Worm (Caenorhabditis elegans): ENCODE results near the gene Y53G8AR.5.

The Y53G8AR.5 gene

DNA sequence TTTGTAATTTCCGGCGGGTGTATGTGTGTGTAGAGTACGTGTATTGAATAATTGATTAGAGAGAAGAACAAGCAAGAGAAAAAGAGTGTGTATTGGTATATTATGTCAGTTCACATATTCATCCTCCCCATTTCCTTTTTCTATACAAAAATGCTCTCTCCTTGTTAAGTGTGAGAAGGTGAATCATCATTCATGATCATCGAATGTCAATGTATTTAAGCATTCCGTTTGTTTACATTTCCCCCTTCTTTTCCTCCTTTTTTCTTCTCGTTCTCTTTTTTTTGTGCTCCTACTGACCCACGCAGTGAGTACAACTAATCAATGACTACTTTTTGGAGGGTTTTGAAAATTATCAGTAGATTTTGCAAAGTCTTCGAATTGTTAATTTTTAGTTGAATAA lies 46.2 kb downstream of the Y53G8AR.5 start:
- TF ChIP-seq unc-62 (GFP tag; optimal IDR thresholded peaks at IDR 0.05 in 1 of 2) (no peak), unc-62 (tag; optimal IDR thresholded peaks at IDR 0.05) (no peak), ceh-32 (tag; optimal IDR thresholded peaks at IDR 0.05; ENCODE audit: poor library complexity) (no peak), ctbp-1 (GFP tag; IDR thresholded peaks at IDR 0.05) (no peak), mes-2 (tag; optimal IDR thresholded peaks at IDR 0.05; ENCODE audit: poor library complexity, severe bottlenecking) (peak; percentile 31), tag-97 (GFP tag; IDR thresholded peaks at IDR 0.05) (no peak), fos-1 (tag; optimal IDR thresholded peaks at IDR 0.05) (no peak), Y105C5A.15 (GFP tag; IDR thresholded peaks at IDR 0.05) (no peak), nhr-76 (tag; optimal IDR thresholded peaks at IDR 0.05) (no peak), egl-43 (GFP tag; IDR thresholded peaks at IDR 0.05) (no peak), sdz-12 (GFP tag; optimal IDR thresholded peaks at IDR 0.05) (no peak), pha-4 (GFP tag; IDR thresholded peaks at IDR 0.05) (no peak), pha-4 (tag; optimal IDR thresholded peaks at IDR 0.05) (peak; percentile 94), ceh-82 (tag; optimal IDR thresholded peaks at IDR 0.05) (no peak), daf-16 (GFP tag; optimal IDR thresholded peaks at IDR 0.05) (no peak), daf-16 (tag; optimal IDR thresholded peaks at IDR 0.05) (peak; percentile 41), nhr-28 (tag; optimal IDR thresholded peaks at IDR 0.05) (no peak), hlh-30 (tag; optimal IDR thresholded peaks at IDR 0.05; ENCODE audit: insufficient read depth) (no peak), zip-2 (tag; optimal IDR thresholded peaks at IDR 0.05) (no peak), set-16 (GFP tag; IDR thresholded peaks at IDR 0.05) (no peak), T20F7.1 (GFP tag; optimal IDR thresholded peaks at IDR 0.05) (no peak), tra-1 (GFP tag; IDR thresholded peaks at IDR 0.05) (no peak), zfp-3 (GFP tag; conservative IDR thresholded peaks at IDR 0.05) (no peak), dmd-6 (GFP tag; IDR thresholded peaks at IDR 0.05) (no peak), lin-15B (tag; optimal IDR thresholded peaks at IDR 0.05) (no peak), mep-1 (tag; optimal IDR thresholded peaks at IDR 0.05) (peak; percentile 18), ceh-20 (GFP tag; IDR thresholded peaks at IDR 0.05) (no peak), zip-11 (GFP tag; IDR thresholded peaks at IDR 0.05) (no peak), dpl-1 (GFP tag; optimal IDR thresholded peaks at IDR 0.05) (no peak), Y48G9A.11 (GFP tag; IDR thresholded peaks at IDR 0.05) (no peak), nhr-6 (tag; optimal IDR thresholded peaks at IDR 0.05) (peak; percentile 28), pqm-1 (tag; optimal IDR thresholded peaks at IDR 0.05) (peak; percentile 79), aha-1 (tag) (peak; percentile 89)

ce11 chrIII:3344573-3344972 lies 47.3 kb downstream of the Y53G8AR.5 start, which contains the start of gene gei-1:
gei-1 (plus strand) TSS chrIII:3344873.
- TF ChIP-seq lin-15B (tag; optimal IDR thresholded peaks at IDR 0.05) (no peak), pqm-1 (tag; optimal IDR thresholded peaks at IDR 0.05) (no peak), aha-1 (tag) (no peak), zfp-3 (GFP tag; conservative IDR thresholded peaks at IDR 0.05) (no peak), nhr-48 (tag; optimal IDR thresholded peaks at IDR 0.05) (no peak), jun-1 (tag; optimal IDR thresholded peaks at IDR 0.05) (no peak), fkh-10 (GFP tag; optimal IDR thresholded peaks at IDR 0.05) (no peak), daf-8 (GFP tag; IDR thresholded peaks at IDR 0.05) (no peak)

- TF ChIP-seq egl-43 (GFP tag; IDR thresholded peaks at IDR 0.05), result no peak
- TF ChIP-seq daf-12 (tag; optimal IDR thresholded peaks at IDR 0.05), result no peak
- TF ChIP-seq hif-1 (tag; optimal IDR thresholded peaks at IDR 0.05), result no peak
- TF ChIP-seq ZK337.2 (GFP tag; IDR thresholded peaks at IDR 0.05), result no peak
- TF ChIP-seq arid-1 (GFP tag; conservative IDR thresholded peaks at IDR 0.05), result no peak
- TF ChIP-seq dpl-1 (GFP tag; optimal IDR thresholded peaks at IDR 0.05), result no peak
- no peak for TF ChIP-seq F49E8.2 (tag; optimal IDR thresholded peaks at IDR 0.05; ENCODE audit: borderline replicate concordance)
Observed at ce11 chrIII:3345835-3346234, 48.6 kb downstream of the Y53G8AR.5 start.

Data from whole organism, L4 larva.